Worm (Caenorhabditis elegans) whole organism, mixed stage, embryonic: ENCODE data around the gene C02D5.2.

Source experiments
- ceh-83 ChIP-seq: fragments of 200-800 bp; sonication (Bioruptor generic); optimal IDR thresholded peaks from 2 replicates; lab custom pipeline; 2018; ENCODE audit warnings: mild to moderate bottlenecking, missing genetic modification characterization, missing compliant biosample characterization
- mep-1 ChIP-seq: fragments of 150-350 bp; optimal IDR thresholded peaks from 2 replicates; lab custom pipeline; 2017; ENCODE audit warnings: missing biosample characterization, missing genetic modification reagents, missing genetic modification characterization, inconsistent platforms
- nhr-76 ChIP-seq: sonication (generic microtip); optimal IDR thresholded peaks from 2 replicates; lab custom pipeline; 2017; ENCODE audit warnings: missing biosample characterization, missing genetic modification characterization
- pha-4 ChIP-seq: fragments of 150-350 bp; optimal IDR thresholded peaks from 2 replicates; lab custom pipeline; 2018; ENCODE audit warnings: missing biosample characterization, missing genetic modification reagents, missing genetic modification characterization

- no peak for TF ChIP-seq pha-4
- no peak for TF ChIP-seq ceh-83 (GFP tag; lab: Kevin White, UChicago)
- TF ChIP-seq nhr-76 = no peak
- TF ChIP-seq mep-1 (tag; lab: Kevin White, UChicago) = no peak
Observed at ce11 chrIII:8596692-8597091, 39.6 kb downstream of the C02D5.2 start.
